Worm (Caenorhabditis elegans) whole organism, young adult: ENCODE measurements around the gene lir-2.

Source experiments
- D2030.7 ChIP-seq: fragments of 200-800 bp; sonication (Bioruptor generic); IDR thresholded peaks from 2 replicates; pipeline ENCODE4 v1.3.6; 2022; ENCODE audit warnings: missing genetic modification reagents, missing genetic modification characterization, missing compliant biosample characterization
- F33H1.4 ChIP-seq: fragments of 200-800 bp; sonication (Bioruptor generic); IDR thresholded peaks from 2 replicates; pipeline ENCODE4 v1.3.6; 2022; ENCODE audit warnings: missing genetic modification reagents, missing genetic modification characterization, missing compliant biosample characterization
- F57C9.4 ChIP-seq: sonication (generic microtip); optimal IDR thresholded peaks from 2 replicates; lab custom pipeline; 2017; ENCODE audit warnings: mild to moderate bottlenecking, missing genetic modification characterization, missing compliant biosample characterization
- K11D2.4 ChIP-seq: fragments of 200-800 bp; sonication (Bioruptor generic); IDR thresholded peaks from 2 replicates; pipeline ENCODE4 v1.3.6; 2022; ENCODE audit warnings: missing genetic modification reagents, missing genetic modification characterization, missing compliant biosample characterization
- T07F8.4 ChIP-seq: sonication (generic microtip); optimal IDR thresholded peaks from 2 replicates; lab custom pipeline; 2016; ENCODE audit warnings: mild to moderate bottlenecking, missing genetic modification characterization, moderate library complexity, missing compliant biosample characterization
- Y53F4B.3 ChIP-seq: fragments of 200-800 bp; sonication (Bioruptor generic); IDR thresholded peaks from 2 replicates; pipeline ENCODE4 v1.3.6; 2022; ENCODE audit warnings: missing genetic modification reagents, missing genetic modification characterization, missing compliant biosample characterization
- Y53G8AR.9 ChIP-seq: fragments of 200-800 bp; sonication (Bioruptor generic); conservative IDR thresholded peaks from 2 replicates; pipeline ENCODE4 v1.3.6; 2022; ENCODE audit warnings: missing genetic modification reagents, missing genetic modification characterization, missing compliant biosample characterization
- ama-1 ChIP-seq, 3 experiments: fragments of 150-350 bp in 1 of 3; sonication (generic microtip) in 2 of 3; optimal IDR thresholded peaks; 2 replicates each; lab custom pipeline; 2014 to 2018; ENCODE audit warnings: missing biosample characterization in 2 of 3, missing genetic modification characterization in 2 of 3, missing genetic modification reagents in 2 of 3
- atf-7 ChIP-seq: sonication (generic microtip); optimal IDR thresholded peaks from 2 replicates; lab custom pipeline; 2017; ENCODE audit warnings: mild to moderate bottlenecking, missing genetic modification characterization, missing compliant biosample characterization
- attf-5 ChIP-seq: fragments of 200-800 bp; sonication (Bioruptor generic); optimal IDR thresholded peaks from 2 replicates; lab custom pipeline; 2018; ENCODE audit warnings: mild to moderate bottlenecking, missing genetic modification characterization, missing compliant biosample characterization
- bed-1 ChIP-seq: fragments of 200-800 bp; sonication (Bioruptor generic); IDR thresholded peaks from 2 replicates; pipeline ENCODE4 v1.3.6; 2022; ENCODE audit warnings: missing genetic modification reagents, missing genetic modification characterization, missing compliant biosample characterization
- ccch-3 ChIP-seq: fragments of 200-800 bp; sonication (Bioruptor generic); optimal IDR thresholded peaks from 2 replicates; lab custom pipeline; 2018; ENCODE audit warnings: mild to moderate bottlenecking, missing genetic modification characterization, missing compliant biosample characterization
- cebp-2 ChIP-seq: fragments of 200-800 bp; sonication (Bioruptor generic); IDR thresholded peaks from 2 replicates; pipeline ENCODE4 v1.3.6; 2022; ENCODE audit warnings: missing genetic modification characterization, missing compliant biosample characterization
- ceh-91 ChIP-seq: fragments of 200-800 bp; sonication (Bioruptor generic); IDR thresholded peaks from 2 replicates; pipeline ENCODE4 v1.3.6; 2022; ENCODE audit warnings: missing genetic modification reagents, missing genetic modification characterization, missing compliant biosample characterization
- chd-7 ChIP-seq: sonication (generic microtip); optimal IDR thresholded peaks from 2 replicates; lab custom pipeline; 2016; ENCODE audit warnings: mild to moderate bottlenecking, missing genetic modification characterization, moderate library complexity, missing compliant biosample characterization
- die-1 ChIP-seq: sonication (generic microtip); optimal IDR thresholded peaks from 2 replicates; lab custom pipeline; 2016; ENCODE audit warnings: missing genotype, mild to moderate bottlenecking, missing genetic modification characterization, missing compliant biosample characterization
- dox-1 ChIP-seq: fragments of 200-800 bp; sonication (Bioruptor generic); IDR thresholded peaks from 2 replicates; pipeline ENCODE4 v1.3.6; 2022; ENCODE audit warnings: missing genetic modification reagents, missing genetic modification characterization, missing compliant biosample characterization
- dpl-1 ChIP-seq: fragments of 150-350 bp; optimal IDR thresholded peaks from 2 replicates; lab custom pipeline; 2014; ENCODE audit warnings: missing biosample characterization, missing genetic modification reagents, missing genetic modification characterization
- efl-1 ChIP-seq: fragments of 150-350 bp; optimal IDR thresholded peaks from 2 replicates; lab custom pipeline; 2014; ENCODE audit warnings: missing biosample characterization, missing genetic modification reagents, missing genetic modification characterization
- egl-44 ChIP-seq: fragments of 200-800 bp; sonication (Bioruptor generic); IDR thresholded peaks from 2 replicates; pipeline ENCODE4 v1.3.6; 2022; ENCODE audit warnings: missing genetic modification reagents, missing genetic modification characterization, missing compliant biosample characterization
- fkh-3 ChIP-seq: sonication (generic microtip); optimal IDR thresholded peaks from 2 replicates; lab custom pipeline; 2016; ENCODE audit warnings: mild to moderate bottlenecking, missing genetic modification characterization, missing compliant biosample characterization
- him-1 ChIP-seq: sonication (generic microtip); optimal IDR thresholded peaks from 2 replicates; lab custom pipeline; 2016; ENCODE audit warnings: missing genotype, missing genetic modification reagents, missing genetic modification characterization, missing compliant biosample characterization
- let-607 ChIP-seq, 2 experiments: fragments of 200-800 bp in 1 of 2; sonication (Bioruptor generic) in 1 of 2; sonication (generic microtip) in 1 of 2; optimal IDR thresholded peaks; 2 replicates each; lab custom pipeline; 2016 to 2018; ENCODE audit warnings: mild to moderate bottlenecking in 2 of 2, missing compliant biosample characterization in 2 of 2, missing genetic modification characterization in 2 of 2, moderate library complexity in 2 of 2, missing genotype in 1 of 2
- lsl-1 ChIP-seq: fragments of 200-800 bp; sonication (Bioruptor generic); optimal IDR thresholded peaks from 2 replicates; lab custom pipeline; 2018; ENCODE audit warnings: mild to moderate bottlenecking, missing genetic modification characterization, moderate library complexity, missing compliant biosample characterization
- lsy-27 ChIP-seq: sonication (generic microtip); optimal IDR thresholded peaks from 2 replicates; lab custom pipeline; 2017; ENCODE audit warnings: missing genetic modification characterization, mild to moderate bottlenecking, missing compliant biosample characterization, antibody characterized with exemption, missing genotype, borderline replicate concordance; ENCODE audit not compliant: insufficient read depth
- madf-6 ChIP-seq: fragments of 200-800 bp; sonication (Bioruptor generic); IDR thresholded peaks from 2 replicates; pipeline ENCODE4 v1.3.6; 2022; ENCODE audit warnings: missing genetic modification reagents, missing genetic modification characterization, missing compliant biosample characterization
- madf-8 ChIP-seq: fragments of 200-800 bp; sonication (Bioruptor generic); conservative IDR thresholded peaks from 2 replicates; pipeline ENCODE4 v1.3.6; 2022; ENCODE audit warnings: missing genetic modification reagents, missing genetic modification characterization, missing compliant biosample characterization
- mes-4 ChIP-seq: sonication (generic microtip); optimal IDR thresholded peaks from 2 replicates; lab custom pipeline; 2016; ENCODE audit warnings: missing genotype, missing genetic modification characterization, missing compliant biosample characterization
- nfya-1 ChIP-seq: sonication (generic microtip); optimal IDR thresholded peaks from 2 replicates; lab custom pipeline; 2017; ENCODE audit warnings: antibody characterized with exemption, missing compliant biosample characterization, missing genetic modification characterization, borderline replicate concordance; ENCODE audit not compliant: insufficient read depth
- nhr-80 ChIP-seq: sonication (generic microtip); optimal IDR thresholded peaks from 2 replicates; lab custom pipeline; 2016; ENCODE audit warnings: missing genetic modification characterization, missing compliant biosample characterization
- pbrm-1 ChIP-seq: fragments of 200-800 bp; sonication (Bioruptor generic); IDR thresholded peaks from 2 replicates; pipeline ENCODE4 v1.3.6; 2022; ENCODE audit warnings: missing genetic modification reagents, missing genetic modification characterization, missing compliant biosample characterization
- pha-4 ChIP-seq: fragments of 150-350 bp; sonication (generic microtip); optimal IDR thresholded peaks from 2 replicates; lab custom pipeline; 2014; ENCODE audit warnings: missing biosample characterization, missing genetic modification reagents, missing genetic modification characterization
- rcor-1 ChIP-seq: fragments of 200-800 bp; sonication (Bioruptor generic); IDR thresholded peaks from 2 replicates; pipeline ENCODE4 v1.3.6; 2022; ENCODE audit warnings: missing genetic modification reagents, missing genetic modification characterization, missing compliant biosample characterization
- tbp1 ChIP-seq: fragments of 200-800 bp; sonication (Bioruptor generic); optimal IDR thresholded peaks from 2 replicates; lab custom pipeline; 2018; ENCODE audit warnings: mild to moderate bottlenecking, missing genetic modification characterization, missing compliant biosample characterization
- tbx-9 ChIP-seq: sonication (generic microtip); optimal IDR thresholded peaks from 2 replicates; lab custom pipeline; 2016; ENCODE audit warnings: borderline replicate concordance, missing genetic modification characterization, inconsistent platforms, missing compliant biosample characterization
- unc-130 ChIP-seq: sonication (generic microtip); optimal IDR thresholded peaks from 2 replicates; lab custom pipeline; 2016; ENCODE audit warnings: missing genetic modification reagents, missing genetic modification characterization, missing compliant biosample characterization
- xnd-1 ChIP-seq: sonication (generic microtip); optimal IDR thresholded peaks from 2 replicates; lab custom pipeline; 2016; ENCODE audit warnings: missing genotype, missing genetic modification reagents, missing genetic modification characterization, missing compliant biosample characterization
- zfh-2 ChIP-seq: fragments of 200-800 bp; sonication (Bioruptor generic); conservative IDR thresholded peaks from 2 replicates; pipeline ENCODE4 v1.3.6; 2022; ENCODE audit warnings: missing genetic modification reagents, missing genetic modification characterization, missing compliant biosample characterization
- ztf-18 ChIP-seq: sonication (generic microtip); optimal IDR thresholded peaks from 2 replicates; lab custom pipeline; 2016; ENCODE audit warnings: missing genotype, mild to moderate bottlenecking, missing genetic modification characterization, missing compliant biosample characterization
- ztf-25 ChIP-seq: fragments of 200-800 bp; sonication (Bioruptor generic); IDR thresholded peaks from 2 replicates; pipeline ENCODE4 v1.3.6; 2022; ENCODE audit warnings: missing genetic modification reagents, missing genetic modification characterization, missing compliant biosample characterization

The lir-2 gene

ce11 chrII:7690384-7690783 lies 23.3 kb downstream of the lir-2 start, which contains the start of gene pid-1:
Gene pid-1, minus strand, starts transcription at chrII:7690556.
- TF ChIP-seq tbp1 (GFP tag; lab: Kevin White, UChicago) (no peak), nfya-1 (tag; lab: Kevin White, UChicago) (no peak), cebp-2 (GFP tag; lab: Robert Waterston, UW) (no peak), egl-44 (GFP tag; lab: Robert Waterston, UW) (no peak), nhr-80 (tag; lab: Kevin White, UChicago) (no peak), ama-1 (optimal IDR thresholded peaks at IDR 0.05; lab: Kevin White, UChicago) (no peak), ama-1 (GFP tag; optimal IDR thresholded peaks at IDR 0.05; lab: Kevin White, UChicago) (no peak), dpl-1 (GFP tag; lab: Kevin White, UChicago) (no peak), dox-1 (no peak), rcor-1 (no peak), lsl-1 (GFP tag; lab: Kevin White, UChicago) (peak; percentile 90), xnd-1 (tag; lab: Kevin White, UChicago) (peak; percentile 76), atf-7 (tag; lab: Kevin White, UChicago) (no peak), pbrm-1 (GFP tag; lab: Robert Waterston, UW) (no peak), T07F8.4 (tag; lab: Kevin White, UChicago) (no peak), ccch-3 (GFP tag; lab: Kevin White, UChicago) (no peak), madf-6 (GFP tag; lab: Robert Waterston, UW) (peak; percentile 68; the same call in 1 of the 2 replicates), die-1 (no peak), attf-5 (GFP tag; lab: Kevin White, UChicago) (no peak), unc-130 (GFP tag; lab: Kevin White, UChicago) (no peak), zfh-2 (GFP tag; lab: Robert Waterston, UW) (no peak), Y53F4B.3 (no peak), let-607 (tag; optimal IDR thresholded peaks at IDR 0.05; lab: Kevin White, UChicago) (no peak), him-1 (peak; percentile 61), bed-1 (GFP tag; lab: Robert Waterston, UW) (no peak), fkh-3 (no peak), lsy-27 (tag; lab: Kevin White, UChicago) (no peak), efl-1 (peak; percentile 6), ceh-91 (GFP tag; lab: Robert Waterston, UW) (0 out of 2 replicates have a peak, but pooled peaks have one; percentile 10), tbx-9 (tag; lab: Kevin White, UChicago) (no peak), mes-4 (tag; lab: Kevin White, UChicago) (no peak), K11D2.4 (GFP tag; lab: Robert Waterston, UW) (no peak), pha-4 (tag; lab: Kevin White, UChicago) (no peak), chd-7 (tag; lab: Kevin White, UChicago) (no peak), F33H1.4 (GFP tag; lab: Robert Waterston, UW) (peak; percentile 84), madf-8 (GFP tag; lab: Robert Waterston, UW) (peak; percentile 51), F57C9.4 (tag; lab: Kevin White, UChicago) (no peak), D2030.7 (GFP tag; lab: Robert Waterston, UW) (no peak), ztf-25 (no peak), ztf-18 (no peak), Y53G8AR.9 (no peak)
